Worm (Caenorhabditis elegans) whole organism, late embryonic: ENCODE measurements around the gene C01F1.5.

Experiments used
- C38D4.7 ChIP-seq: fragments of 200-800 bp; sonication (Bioruptor generic); optimal IDR thresholded peaks from 2 replicates; lab custom pipeline; 2018; ENCODE audit warnings: mild to moderate bottlenecking, missing genetic modification characterization, moderate library complexity, missing compliant biosample characterization
- F13H6.1 ChIP-seq: sonication (generic microtip); optimal IDR thresholded peaks from 2 replicates; lab custom pipeline; 2016; ENCODE audit warnings: missing genetic modification characterization, missing compliant biosample characterization
- T23F11.4 ChIP-seq: fragments of 200-800 bp; sonication (Bioruptor generic); optimal IDR thresholded peaks from 2 replicates; lab custom pipeline; 2018; ENCODE audit warnings: mild to moderate bottlenecking, missing genetic modification characterization, missing compliant biosample characterization
- ama-1 ChIP-seq: fragments of 150-350 bp; optimal IDR thresholded peaks from 2 replicates; lab custom pipeline; 2014
- ceh-19 ChIP-seq: fragments of 200-800 bp; sonication (Bioruptor generic); optimal IDR thresholded peaks from 2 replicates; lab custom pipeline; 2018; ENCODE audit warnings: mild to moderate bottlenecking, missing genetic modification characterization, missing compliant biosample characterization
- ceh-2 ChIP-seq: sonication (generic microtip); optimal IDR thresholded peaks from 2 replicates; lab custom pipeline; 2016; ENCODE audit warnings: missing genotype, missing genetic modification characterization, missing compliant biosample characterization
- ceh-24 ChIP-seq: sonication (generic microtip); optimal IDR thresholded peaks from 2 replicates; lab custom pipeline; 2016; ENCODE audit warnings: mild to moderate bottlenecking, missing genetic modification characterization, missing compliant biosample characterization
- ceh-30 ChIP-seq: fragments of 150-350 bp; optimal IDR thresholded peaks from 2 replicates; lab custom pipeline; 2014; ENCODE audit warnings: missing biosample characterization, missing genetic modification characterization
- ceh-31 ChIP-seq: sonication (generic microtip); optimal IDR thresholded peaks from 2 replicates; lab custom pipeline; 2016; ENCODE audit warnings: missing genetic modification characterization, missing compliant biosample characterization
- ceh-45 ChIP-seq: fragments of 200-800 bp; sonication (Bioruptor generic); IDR thresholded peaks from 2 replicates; pipeline ENCODE4 v1.3.6; 2022; ENCODE audit warnings: missing genetic modification reagents, missing genetic modification characterization, missing compliant biosample characterization
- ceh-9 ChIP-seq: sonication (generic microtip); optimal IDR thresholded peaks from 2 replicates; lab custom pipeline; 2016; ENCODE audit warnings: mild to moderate bottlenecking, missing genetic modification characterization, inconsistent platforms, missing compliant biosample characterization
- elt-2 ChIP-seq: sonication (generic microtip); optimal IDR thresholded peaks from 2 replicates; lab custom pipeline; 2016; ENCODE audit warnings: missing genetic modification reagents, missing genetic modification characterization, missing compliant biosample characterization
- fax-1 ChIP-seq: sonication (generic microtip); optimal IDR thresholded peaks from 2 replicates; lab custom pipeline; 2016; ENCODE audit warnings: missing genotype, missing genetic modification characterization, missing compliant biosample characterization
- fkh-10 ChIP-seq: fragments of 150-350 bp; optimal IDR thresholded peaks from 2 replicates; lab custom pipeline; 2014; ENCODE audit warnings: missing biosample characterization, missing genetic modification reagents, missing genetic modification characterization
- hlh-15 ChIP-seq: sonication (generic microtip); optimal IDR thresholded peaks from 2 replicates; lab custom pipeline; 2016; ENCODE audit warnings: missing genetic modification characterization, missing compliant biosample characterization
- hlh-6 ChIP-seq: sonication (generic microtip); optimal IDR thresholded peaks from 2 replicates; lab custom pipeline; 2016; ENCODE audit warnings: missing genotype, missing genetic modification characterization, missing compliant biosample characterization
- lim-6 ChIP-seq: sonication (generic microtip); optimal IDR thresholded peaks from 2 replicates; lab custom pipeline; 2016; ENCODE audit warnings: missing genetic modification characterization, missing compliant biosample characterization
- lin-11 ChIP-seq: fragments of 200-800 bp; sonication (Bioruptor generic); optimal IDR thresholded peaks from 2 replicates; lab custom pipeline; 2018; ENCODE audit warnings: mild to moderate bottlenecking, missing genetic modification characterization, missing compliant biosample characterization
- mec-3 ChIP-seq: sonication (generic microtip); optimal IDR thresholded peaks from 2 replicates; lab custom pipeline; 2016; ENCODE audit warnings: borderline replicate concordance, missing genetic modification characterization, missing compliant biosample characterization
- nfya-1 ChIP-seq: sonication (generic microtip); optimal IDR thresholded peaks from 2 replicates; lab custom pipeline; 2017; ENCODE audit warnings: missing genetic modification characterization, mild to moderate bottlenecking, missing compliant biosample characterization, antibody characterized with exemption, moderate library complexity
- nhr-232 ChIP-seq: sonication (generic microtip); optimal IDR thresholded peaks from 2 replicates; lab custom pipeline; 2016; ENCODE audit warnings: missing genetic modification characterization, missing compliant biosample characterization
- npax-4 ChIP-seq: sonication (generic microtip); optimal IDR thresholded peaks from 2 replicates; lab custom pipeline; 2016; ENCODE audit warnings: missing genetic modification characterization, missing compliant biosample characterization
- odd-2 ChIP-seq: sonication (generic microtip); optimal IDR thresholded peaks from 2 replicates; lab custom pipeline; 2017; ENCODE audit warnings: antibody characterized with exemption, mild to moderate bottlenecking, missing genetic modification characterization, missing compliant biosample characterization
- pag-3 ChIP-seq: sonication (generic microtip); optimal IDR thresholded peaks from 2 replicates; lab custom pipeline; 2016; ENCODE audit warnings: missing compliant biosample characterization, missing genetic modification characterization, borderline replicate concordance
- pat-9 ChIP-seq: fragments of 200-800 bp; sonication (Bioruptor generic); optimal IDR thresholded peaks from 2 replicates; lab custom pipeline; 2018; ENCODE audit warnings: mild to moderate bottlenecking, missing genetic modification characterization, moderate library complexity, missing compliant biosample characterization
- pha-4 ChIP-seq: fragments of 150-350 bp; optimal IDR thresholded peaks from 2 replicates; lab custom pipeline; 2018; ENCODE audit warnings: missing biosample characterization, missing genetic modification reagents, missing genetic modification characterization
- pqm-1 ChIP-seq: sonication (generic microtip); optimal IDR thresholded peaks from 2 replicates; lab custom pipeline; 2016; ENCODE audit warnings: missing genetic modification characterization, missing compliant biosample characterization
- ref-2 ChIP-seq: sonication (generic microtip); optimal IDR thresholded peaks from 2 replicates; lab custom pipeline; 2016; ENCODE audit warnings: missing genetic modification characterization, missing compliant biosample characterization
- sdc-2 ChIP-seq: sonication (generic microtip); optimal IDR thresholded peaks from 2 replicates; lab custom pipeline; 2016; ENCODE audit warnings: missing genotype, missing genetic modification characterization, missing compliant biosample characterization
- sox-4 ChIP-seq: sonication (generic microtip); optimal IDR thresholded peaks from 2 replicates; lab custom pipeline; 2017; ENCODE audit warnings: mild to moderate bottlenecking, missing genetic modification characterization, inconsistent platforms, missing compliant biosample characterization
- tbx-2 ChIP-seq: sonication (generic microtip); optimal IDR thresholded peaks from 2 replicates; lab custom pipeline; 2016; ENCODE audit warnings: missing genetic modification characterization, missing compliant biosample characterization
- ttx-3 ChIP-seq: sonication (generic microtip); optimal IDR thresholded peaks from 2 replicates; lab custom pipeline; 2016; ENCODE audit warnings: missing genetic modification reagents, missing genetic modification characterization, missing compliant biosample characterization
- unc-42 ChIP-seq: sonication (generic microtip); optimal IDR thresholded peaks from 2 replicates; lab custom pipeline; 2016; ENCODE audit warnings: missing genotype, missing genetic modification characterization, missing compliant biosample characterization
- unc-55 ChIP-seq: sonication (generic microtip); optimal IDR thresholded peaks from 2 replicates; lab custom pipeline; 2017; ENCODE audit warnings: missing biosample characterization, missing genetic modification reagents, missing genetic modification characterization
- zip-5 ChIP-seq: sonication (generic microtip); optimal IDR thresholded peaks from 2 replicates; lab custom pipeline; 2016; ENCODE audit warnings: missing genetic modification characterization, missing compliant biosample characterization
- ztf-16 ChIP-seq: sonication (generic microtip); optimal IDR thresholded peaks from 2 replicates; lab custom pipeline; 2017; ENCODE audit warnings: missing genetic modification characterization, missing compliant biosample characterization

Gene C01F1.5

ce11 chrII:4322871-4323270 is 41.2 kb upstream of the C01F1.5 start, which contains the start of gene H20J04.6:
Gene H20J04.6, plus strand, starts transcription at chrII:4323256.
- peak; percentile 25 for TF ChIP-seq unc-42 (tag; lab: Kevin White, UChicago)
- TF ChIP-seq mec-3 (tag; lab: Kevin White, UChicago): no peak
- TF ChIP-seq hlh-15 (tag; lab: Kevin White, UChicago): no peak
- TF ChIP-seq F13H6.1 (tag; lab: Kevin White, UChicago): no peak
- TF ChIP-seq ztf-16 (tag; lab: Kevin White, UChicago): no peak

- TF ChIP-seq C38D4.7 (GFP tag; lab: Kevin White, UChicago) (no peak), elt-2 (tag; lab: Kevin White, UChicago) (no peak), zip-5 (tag; lab: Kevin White, UChicago) (no peak), fkh-10 (GFP tag; lab: Kevin White, UChicago) (no peak), mec-3 (tag; lab: Kevin White, UChicago) (no peak), npax-4 (no peak), pat-9 (tag; lab: Kevin White, UChicago) (no peak), ceh-31 (tag; lab: Kevin White, UChicago) (no peak), ama-1 (no peak), ref-2 (tag; lab: Kevin White, UChicago) (no peak), ceh-19 (no peak), ceh-24 (tag; lab: Kevin White, UChicago) (no peak), ttx-3 (no peak), ceh-45 (GFP tag; lab: Robert Waterston, UW) (no peak), pag-3 (tag; lab: Kevin White, UChicago) (no peak), fax-1 (no peak), odd-2 (tag; lab: Kevin White, UChicago) (no peak), ceh-30 (no peak), unc-55 (GFP tag; lab: Kevin White, UChicago) (no peak), pha-4 (tag; lab: Kevin White, UChicago) (no peak)
Observed at ce11 chrII:4321766-4322165, 40.1 kb upstream of the C01F1.5 start, which contains the start of gene Y52E8A.1. Gene Y52E8A.1, plus strand, starts transcription at chrII:4322066.

- TF ChIP-seq pqm-1: no peak
- TF ChIP-seq sdc-2 (tag; lab: Kevin White, UChicago): no peak
- TF ChIP-seq odd-2 (tag; lab: Kevin White, UChicago): no peak
- TF ChIP-seq ceh-2 (tag; lab: Kevin White, UChicago): no peak
- TF ChIP-seq lim-6 (tag; lab: Kevin White, UChicago): no peak
- no peak for TF ChIP-seq ttx-3
- no peak for TF ChIP-seq fkh-10 (GFP tag; lab: Kevin White, UChicago)
- TF ChIP-seq sox-4 (tag; lab: Kevin White, UChicago): no peak
Observed at ce11 chrII:4320455-4320854, 38.8 kb upstream of the C01F1.5 start, which contains the start of gene Y52E8A.2. Gene Y52E8A.2, plus strand, starts transcription at chrII:4320836.

ce11 chrII:4319537-4320019 is 37.9 kb upstream of the C01F1.5 start, which contains the start of gene Y52E8A.6:
Gene Y52E8A.6, minus strand, starts transcription at chrII:4319969.
- TF ChIP-seq hlh-6 (tag; lab: Kevin White, UChicago) (no peak), fax-1 (no peak), T23F11.4 (GFP tag; lab: Kevin White, UChicago) (no peak), ceh-9 (tag; lab: Kevin White, UChicago) (no peak), unc-42 (tag; lab: Kevin White, UChicago) (no peak), lin-11 (tag; lab: Kevin White, UChicago) (no peak), tbx-2 (tag; lab: Kevin White, UChicago) (no peak), nfya-1 (no peak), nhr-232 (tag; lab: Kevin White, UChicago) (no peak)
